Worm (Caenorhabditis elegans): ENCODE results near the gene ptr-22.

DNA sequence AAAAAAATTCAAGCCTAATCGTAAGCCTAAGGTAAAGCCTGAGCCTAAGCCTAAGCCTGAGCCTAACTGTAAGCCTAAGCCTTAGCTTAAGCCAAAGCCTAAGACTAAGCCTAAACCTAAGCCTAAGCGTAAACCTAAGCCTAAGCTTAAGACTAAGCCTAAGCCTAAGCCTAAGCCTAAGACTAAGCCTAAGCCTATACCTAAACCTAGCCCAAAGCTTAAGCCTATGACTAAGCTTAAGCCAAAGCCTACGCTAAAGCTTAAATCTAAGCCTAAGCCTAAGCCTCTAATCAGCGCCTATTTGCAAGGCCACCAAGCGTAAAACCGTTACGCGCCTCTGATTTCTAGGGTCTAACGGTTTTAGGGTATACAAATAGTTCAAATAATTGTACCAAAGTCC, 21.5 kb downstream of the ptr-22 start:
- no peak for TF ChIP-seq tab-1 (GFP tag; IDR thresholded peaks at IDR 0.05)
- peak; percentile 33; the same call in 1 of the 2 replicates for TF ChIP-seq ztf-29 (GFP tag; IDR thresholded peaks at IDR 0.05)
- TF ChIP-seq cog-1 (tag; optimal IDR thresholded peaks at IDR 0.05) = no peak
- TF ChIP-seq ztf-23 (GFP tag; IDR thresholded peaks at IDR 0.05) = no peak
- TF ChIP-seq flt-1 (GFP tag; IDR thresholded peaks at IDR 0.05) = no peak
- TF ChIP-seq klf-2 (GFP tag; conservative IDR thresholded peaks at IDR 0.05) = no peak
- no peak for TF ChIP-seq ref-1 (GFP tag; conservative IDR thresholded peaks at IDR 0.05)
- no peak for TF ChIP-seq med-1 (GFP tag; optimal IDR thresholded peaks at IDR 0.05; ENCODE audit: insufficient read depth)
- TF ChIP-seq T22C8.4 (GFP tag; IDR thresholded peaks at IDR 0.05) = no peak

All from whole organism, midembryonic.